Worm (Caenorhabditis elegans) whole organism, L2 larva: ENCODE measurements around the gene clec-171.
A peak's percentile ranks its signal among the peaks of the same experiment; 100 is the strongest.

ENCODE experiments used
- F13H6.1 ChIP-seq: sonication (generic microtip); optimal IDR thresholded peaks from 2 replicates; lab custom pipeline; 2016; ENCODE audit warnings: missing genetic modification characterization, missing compliant biosample characterization
- aly-2 ChIP-seq: fragments of 150-350 bp; optimal IDR thresholded peaks from 2 replicates; lab custom pipeline; 2014; ENCODE audit warnings: missing biosample characterization, missing genetic modification characterization
- ama-1 ChIP-seq: fragments of 150-350 bp; optimal IDR thresholded peaks from 2 replicates; lab custom pipeline; 2018; ENCODE audit warnings: inconsistent platforms
- fos-1 ChIP-seq: fragments of 150-350 bp; optimal IDR thresholded peaks from 2 replicates; lab custom pipeline; 2014; ENCODE audit warnings: missing biosample characterization, missing genetic modification characterization
- lin-13 ChIP-seq: fragments of 150-350 bp; optimal IDR thresholded peaks from 2 replicates; lab custom pipeline; 2014; ENCODE audit warnings: missing biosample characterization, missing genetic modification reagents, missing genetic modification characterization
- nhr-11 ChIP-seq: fragments of 150-350 bp; optimal IDR thresholded peaks from 2 replicates; lab custom pipeline; 2014; ENCODE audit warnings: missing biosample characterization, missing genetic modification characterization
- nhr-12 ChIP-seq: fragments of 150-350 bp; optimal IDR thresholded peaks from 2 replicates; lab custom pipeline; 2014; ENCODE audit warnings: missing biosample characterization, missing genetic modification characterization
- snpc-4 ChIP-seq: fragments of 150-350 bp; optimal IDR thresholded peaks from 2 replicates; lab custom pipeline; 2014; ENCODE audit warnings: missing biosample characterization, missing genetic modification characterization
- unc-39 ChIP-seq: fragments of 150-350 bp; optimal IDR thresholded peaks from 2 replicates; lab custom pipeline; 2014; ENCODE audit warnings: missing biosample characterization, missing genetic modification characterization
- unc-55 ChIP-seq: fragments of 150-350 bp; sonication (generic microtip); optimal IDR thresholded peaks from 3 replicates; lab custom pipeline; 2014; ENCODE audit warnings: missing biosample characterization, missing genetic modification reagents, missing genetic modification characterization
- unc-62 ChIP-seq: fragments of 150-350 bp; optimal IDR thresholded peaks from 2 replicates; lab custom pipeline; 2014; ENCODE audit warnings: missing biosample characterization, missing genetic modification reagents, missing genetic modification characterization
- zag-1 ChIP-seq: fragments of 150-350 bp; optimal IDR thresholded peaks from 2 replicates; lab custom pipeline; 2014; ENCODE audit warnings: missing biosample characterization, missing genetic modification characterization

- no peak for TF ChIP-seq snpc-4 (tag; lab: Kevin White, UChicago)
- TF ChIP-seq ama-1 (lab: Kevin White, UChicago): no peak
- peak; percentile 96 for TF ChIP-seq fos-1 (tag; lab: Kevin White, UChicago)
- peak; percentile 48 for TF ChIP-seq F13H6.1 (tag; lab: Kevin White, UChicago)
- no peak for TF ChIP-seq aly-2
- no peak for TF ChIP-seq unc-62
- TF ChIP-seq unc-55: no peak
- TF ChIP-seq lin-13: no peak
- TF ChIP-seq nhr-12 (tag; lab: Kevin White, UChicago): no peak
- TF ChIP-seq unc-39 (tag; lab: Kevin White, UChicago): no peak
- TF ChIP-seq zag-1 (tag; lab: Kevin White, UChicago): no peak
- no peak for TF ChIP-seq nhr-11 (tag; lab: Kevin White, UChicago)
These were observed 48.2 kb downstream of the clec-171 start for ce11 chrIV:1378954-1379353.
